Fruit fly (Drosophila melanogaster): Measurements from ENCODE around the gene Cpr78Cc.

dm6 chr3L:21319313-21319907, 19.0 kb downstream of the Cpr78Cc start:
- no peak for TF ChIP-seq CG15336 (GFP tag; IDR thresholded peaks at IDR 0.05)
- no peak for TF ChIP-seq CG7368 (GFP tag; optimal IDR thresholded peaks at IDR 0.05)
- TF ChIP-seq eg (GFP tag; IDR thresholded peaks at IDR 0.05): no peak
- no peak for TF ChIP-seq CG6792 (GFP tag; optimal IDR thresholded peaks at IDR 0.05)
- TF ChIP-seq CG6163 (GFP tag; IDR thresholded peaks at IDR 0.05): no peak
- TF ChIP-seq fd85E (GFP tag; optimal IDR thresholded peaks at IDR 0.05): no peak
- TF ChIP-seq Hr4 (GFP tag; optimal IDR thresholded peaks at IDR 0.05): no peak
- no peak for TF ChIP-seq net (GFP tag; optimal IDR thresholded peaks at IDR 0.05)
- no peak for TF ChIP-seq CG16779 (tag; optimal IDR thresholded peaks at IDR 0.05)
- TF ChIP-seq esn (GFP tag; optimal IDR thresholded peaks at IDR 0.05): no peak
- no peak for TF ChIP-seq CG4318 (GFP tag; optimal IDR thresholded peaks at IDR 0.05)
- TF ChIP-seq CG11294 (GFP tag; IDR thresholded peaks at IDR 0.05): no peak
- no peak for TF ChIP-seq CG8319 (GFP tag; optimal IDR thresholded peaks at IDR 0.05)
